Worm (Caenorhabditis elegans) whole organism, L1 larva: ENCODE data around the gene srab-14.

Experiments
- C16A3.4 ChIP-seq: fragments of 150-350 bp; optimal IDR thresholded peaks from 2 replicates; lab custom pipeline; 2014; ENCODE audit warnings: missing biosample characterization, missing genetic modification characterization
- ama-1 ChIP-seq: fragments of 150-350 bp; optimal IDR thresholded peaks from 2 replicates; lab custom pipeline; 2014
- ceh-82 ChIP-seq, 3 experiments: fragments of 150-350 bp in 1 of 3; sonication (generic microtip) in 2 of 3; optimal IDR thresholded peaks; 2 replicates each; lab custom pipeline; 2014 to 2017; ENCODE audit warnings: missing biosample characterization in 3 of 3, missing genetic modification characterization in 3 of 3
- ceh-88 ChIP-seq: fragments of 200-800 bp; sonication (Bioruptor generic); IDR thresholded peaks from 2 replicates; pipeline ENCODE4 v1.3.6; 2022; ENCODE audit warnings: missing genetic modification characterization, missing compliant biosample characterization
- ceh-90 ChIP-seq: sonication (generic microtip); optimal IDR thresholded peaks from 2 replicates; lab custom pipeline; 2016; ENCODE audit warnings: missing genetic modification characterization, missing compliant biosample characterization
- efl-1 ChIP-seq, 4 experiments: fragments of 150-350 bp; optimal IDR thresholded peaks in 3 of 4; peaks in 1 of 4; 1 replicate in 1 of 4; 2 replicates in 3 of 4; lab custom pipeline; 2014; ENCODE audit warnings: missing biosample characterization in 2 of 4, missing genetic modification characterization in 2 of 4, missing genetic modification reagents in 2 of 4
- egl-13 ChIP-seq: sonication (generic microtip); optimal IDR thresholded peaks from 2 replicates; lab custom pipeline; 2016; ENCODE audit warnings: missing genotype, missing genetic modification reagents, missing genetic modification characterization, missing compliant biosample characterization
- egl-27 ChIP-seq, 2 experiments: fragments of 150-350 bp in 1 of 2; sonication (generic microtip); optimal IDR thresholded peaks; 3 replicates each; lab custom pipeline; 2017 to 2018; ENCODE audit warnings: missing biosample characterization in 2 of 2, missing genetic modification characterization in 2 of 2, missing genetic modification reagents in 2 of 2
- elt-2 ChIP-seq: sonication (generic microtip); optimal IDR thresholded peaks from 2 replicates; lab custom pipeline; 2016; ENCODE audit warnings: missing genetic modification characterization, mild to moderate bottlenecking, inconsistent platforms, missing compliant biosample characterization, missing genetic modification reagents
- elt-3 ChIP-seq, 6 experiments: fragments of 150-350 bp in 1 of 6; sonication (generic microtip); optimal IDR thresholded peaks; 2 replicates each; lab custom pipeline; 2017 to 2018; ENCODE audit warnings: missing biosample characterization in 6 of 6, missing genetic modification characterization in 6 of 6, inconsistent platforms in 1 of 6
- fkh-8 ChIP-seq: sonication (generic microtip); optimal IDR thresholded peaks from 2 replicates; lab custom pipeline; 2016; ENCODE audit warnings: mild to moderate bottlenecking, missing genetic modification characterization, missing compliant biosample characterization
- hpl-2 ChIP-seq: fragments of 150-350 bp; optimal IDR thresholded peaks from 2 replicates; lab custom pipeline; 2014; ENCODE audit warnings: missing biosample characterization, missing genetic modification reagents, missing genetic modification characterization
- irx-1 ChIP-seq: sonication (generic microtip); optimal IDR thresholded peaks from 2 replicates; lab custom pipeline; 2016; ENCODE audit warnings: missing genetic modification characterization, missing compliant biosample characterization
- isw-1 ChIP-seq: fragments of 200-800 bp; sonication (Bioruptor generic); IDR thresholded peaks from 2 replicates; pipeline ENCODE4 v1.3.6; 2022; ENCODE audit warnings: missing genetic modification characterization, missing compliant biosample characterization
- jun-1 ChIP-seq: fragments of 150-350 bp; optimal IDR thresholded peaks from 2 replicates; lab custom pipeline; 2014; ENCODE audit warnings: missing biosample characterization, missing genetic modification reagents, missing genetic modification characterization
- lin-14 ChIP-seq: fragments of 200-800 bp; sonication (Bioruptor generic); optimal IDR thresholded peaks from 2 replicates; lab custom pipeline; 2018; ENCODE audit warnings: mild to moderate bottlenecking, missing genetic modification characterization, moderate library complexity, missing compliant biosample characterization
- lin-15B ChIP-seq: fragments of 150-350 bp; sonication (generic microtip); optimal IDR thresholded peaks from 3 replicates; lab custom pipeline; 2014; ENCODE audit warnings: missing biosample characterization, missing genetic modification characterization
- lin-35 ChIP-seq, 2 experiments: fragments of 150-350 bp; optimal IDR thresholded peaks; 2 replicates each; lab custom pipeline; 2014; ENCODE audit warnings: missing biosample characterization in 2 of 2, missing genetic modification characterization in 2 of 2, missing genetic modification reagents in 2 of 2
- lir-3 ChIP-seq: sonication (generic microtip); optimal IDR thresholded peaks from 2 replicates; lab custom pipeline; 2016; ENCODE audit warnings: mild to moderate bottlenecking, missing genetic modification characterization, moderate library complexity, missing compliant biosample characterization; ENCODE audit not compliant: poor library complexity
- mab-9 ChIP-seq: fragments of 200-800 bp; sonication (Bioruptor generic); IDR thresholded peaks from 2 replicates; pipeline ENCODE4 v1.3.6; 2022; ENCODE audit warnings: missing genetic modification reagents, missing genetic modification characterization, missing compliant biosample characterization
- mep-1 ChIP-seq: fragments of 150-350 bp; optimal IDR thresholded peaks from 2 replicates; lab custom pipeline; 2014; ENCODE audit warnings: missing biosample characterization, missing genetic modification characterization
- nhr-20 ChIP-seq: sonication (generic microtip); optimal IDR thresholded peaks from 2 replicates; lab custom pipeline; 2016; ENCODE audit warnings: mild to moderate bottlenecking, missing genetic modification characterization, missing compliant biosample characterization
- nhr-237 ChIP-seq: fragments of 150-350 bp; optimal IDR thresholded peaks from 2 replicates; lab custom pipeline; 2014; ENCODE audit warnings: missing biosample characterization, missing genetic modification characterization
- nhr-71 ChIP-seq: sonication (generic microtip); optimal IDR thresholded peaks from 2 replicates; lab custom pipeline; 2016; ENCODE audit warnings: mild to moderate bottlenecking, missing genetic modification characterization, moderate library complexity, missing compliant biosample characterization
- nhr-76 ChIP-seq: sonication (generic microtip); optimal IDR thresholded peaks from 2 replicates; lab custom pipeline; 2017; ENCODE audit warnings: missing biosample characterization, missing genetic modification characterization
- nhr-84 ChIP-seq: sonication (generic microtip); optimal IDR thresholded peaks from 2 replicates; lab custom pipeline; 2017; ENCODE audit warnings: missing biosample characterization, missing genetic modification characterization
- nhr-85 ChIP-seq: sonication (generic microtip); peaks from one replicate; lab custom pipeline; 2016; ENCODE audit warnings: missing genetic modification characterization, inconsistent platforms, missing compliant biosample characterization
- nhr-90 ChIP-seq: sonication (generic microtip); optimal IDR thresholded peaks from 2 replicates; lab custom pipeline; 2016; ENCODE audit warnings: mild to moderate bottlenecking, missing genetic modification characterization, missing compliant biosample characterization; ENCODE audit not compliant: poor library complexity
- pag-3 ChIP-seq: sonication (generic microtip); optimal IDR thresholded peaks from 2 replicates; lab custom pipeline; 2017; ENCODE audit warnings: missing genetic modification characterization, mild to moderate bottlenecking, missing compliant biosample characterization, antibody characterized with exemption, borderline replicate concordance; ENCODE audit not compliant: insufficient read depth
- pax-3 ChIP-seq: fragments of 200-800 bp; sonication (Bioruptor generic); optimal IDR thresholded peaks from 2 replicates; lab custom pipeline; 2018; ENCODE audit warnings: mild to moderate bottlenecking, missing genetic modification characterization, moderate library complexity, missing compliant biosample characterization
- snpc-4 ChIP-seq: fragments of 150-350 bp; optimal IDR thresholded peaks from 2 replicates; lab custom pipeline; 2014; ENCODE audit warnings: missing biosample characterization, missing genetic modification characterization
- snu-23 ChIP-seq: sonication (generic microtip); optimal IDR thresholded peaks from 2 replicates; lab custom pipeline; 2016; ENCODE audit warnings: missing genetic modification characterization, missing compliant biosample characterization
- sox-4 ChIP-seq: sonication (generic microtip); optimal IDR thresholded peaks from 2 replicates; lab custom pipeline; 2016; ENCODE audit warnings: missing genetic modification characterization, missing compliant biosample characterization
- sptf-1 ChIP-seq: fragments of 150-350 bp; optimal IDR thresholded peaks from 2 replicates; lab custom pipeline; 2014; ENCODE audit warnings: missing biosample characterization, missing genetic modification characterization
- unc-30 ChIP-seq: sonication (generic microtip); optimal IDR thresholded peaks from 2 replicates; lab custom pipeline; 2017; ENCODE audit warnings: missing biosample characterization, missing genetic modification characterization
- unc-62 ChIP-seq: fragments of 150-350 bp; optimal IDR thresholded peaks from 2 replicates; lab custom pipeline; 2014; ENCODE audit warnings: missing biosample characterization, missing genetic modification reagents, missing genetic modification characterization
- unc-86 ChIP-seq: sonication (generic microtip); optimal IDR thresholded peaks from 2 replicates; lab custom pipeline; 2016; ENCODE audit warnings: missing genetic modification characterization, missing compliant biosample characterization
- vab-15 ChIP-seq: sonication (generic microtip); optimal IDR thresholded peaks from 2 replicates; lab custom pipeline; 2017; ENCODE audit warnings: missing genotype, mild to moderate bottlenecking, missing genetic modification characterization, missing compliant biosample characterization
- xbp-1 ChIP-seq: sonication (generic microtip); optimal IDR thresholded peaks from 2 replicates; lab custom pipeline; 2016; ENCODE audit warnings: missing genetic modification characterization, missing compliant biosample characterization
- zip-4 ChIP-seq: fragments of 200-800 bp; sonication (Bioruptor generic); optimal IDR thresholded peaks from 2 replicates; lab custom pipeline; 2018; ENCODE audit warnings: mild to moderate bottlenecking, missing genetic modification characterization, moderate library complexity, missing compliant biosample characterization

Gene srab-14

ce11 chrII:7525458-7525857 lies 26.2 kb upstream of the srab-14 start, which contains the start of the genes ZK1290.7 and rnh-1.1:
Gene ZK1290.7, minus strand, starts transcription at chrII:7525558.
Gene rnh-1.1, plus strand, starts transcription at chrII:7525738.
- no peak for TF ChIP-seq zip-4
- no peak for TF ChIP-seq jun-1 (tag; lab: Kevin White, UChicago)
- no peak for TF ChIP-seq lin-14
- no peak for TF ChIP-seq egl-27 (tag; optimal IDR thresholded peaks at IDR 0.05; lab: Kevin White, UChicago)
- no peak for TF ChIP-seq nhr-76 (tag; lab: Kevin White, UChicago)
- no peak for TF ChIP-seq elt-2
- no peak for TF ChIP-seq efl-1 (optimal IDR thresholded peaks at IDR 0.05; lab: Kevin White, UChicago)
- TF ChIP-seq efl-1 (GFP tag; optimal IDR thresholded peaks at IDR 0.05 in 1 of 2; lab: Kevin White, UChicago) = no peak
- TF ChIP-seq snu-23 (GFP tag; lab: Kevin White, UChicago) = no peak
- no peak for TF ChIP-seq ceh-82 (tag; optimal IDR thresholded peaks at IDR 0.05; lab: Kevin White, UChicago)
- no peak for TF ChIP-seq isw-1 (GFP tag; lab: Robert Waterston, UW)
- TF ChIP-seq nhr-90 = no peak
- TF ChIP-seq sox-4 (tag; lab: Kevin White, UChicago) = no peak
- no peak for TF ChIP-seq irx-1 (tag; lab: Kevin White, UChicago)
- no peak for TF ChIP-seq unc-30 (tag; lab: Kevin White, UChicago)

- TF ChIP-seq nhr-85 (no peak), nhr-20 (tag; lab: Kevin White, UChicago) (no peak), ama-1 (lab: Kevin White, UChicago) (no peak), pag-3 (tag; lab: Kevin White, UChicago) (no peak), lin-15B (no peak), nhr-84 (tag; lab: Kevin White, UChicago) (no peak), isw-1 (GFP tag; lab: Robert Waterston, UW) (no peak), egl-13 (no peak), jun-1 (tag; lab: Kevin White, UChicago) (no peak), unc-62 (GFP tag; lab: Kevin White, UChicago) (no peak)
- TF ChIP-seq, all 84 proteins: peak for 0
Measured at ce11 chrII:7523281-7523680, 24.0 kb upstream of the srab-14 start, which contains the start of gene ZK1290.15. Gene ZK1290.15, plus strand, starts transcription at chrII:7523581.

- TF ChIP-seq efl-1 (optimal IDR thresholded peaks at IDR 0.05; lab: Kevin White, UChicago) (no peak), efl-1 (GFP tag; optimal IDR thresholded peaks at IDR 0.05 in 1 of 2; lab: Kevin White, UChicago) (peak in 1 of 2 experiments; percentile 62), ceh-88 (GFP tag; lab: Robert Waterston, UW) (no peak)
Measured at ce11 chrII:7521420-7521819, 22.1 kb upstream of the srab-14 start.

- no peak for TF ChIP-seq lin-14
- TF ChIP-seq snu-23 (GFP tag; lab: Kevin White, UChicago) = no peak
- no peak for TF ChIP-seq ceh-82 (tag; optimal IDR thresholded peaks at IDR 0.05; lab: Kevin White, UChicago)
- TF ChIP-seq mab-9 (GFP tag; lab: Robert Waterston, UW) = no peak
- no peak for TF ChIP-seq lin-35 (GFP tag; optimal IDR thresholded peaks at IDR 0.05; lab: Kevin White, UChicago)
- no peak for TF ChIP-seq snpc-4 (tag; lab: Kevin White, UChicago)
- no peak for TF ChIP-seq irx-1 (tag; lab: Kevin White, UChicago)
Measured at ce11 chrII:7519221-7519620, 19.9 kb upstream of the srab-14 start, which contains the start of gene glb-9. Gene glb-9, minus strand, starts transcription at chrII:7519321.

ce11 chrII:7505005-7505404 lies 5.7 kb upstream of the srab-14 start, which contains the start of gene C28F5.1:
Gene C28F5.1, plus strand, starts transcription at chrII:7505305.
- TF ChIP-seq snpc-4 (tag; lab: Kevin White, UChicago) (no peak), elt-3 (tag; optimal IDR thresholded peaks at IDR 0.05; lab: Kevin White, UChicago) (no peak), xbp-1 (tag; lab: Kevin White, UChicago) (no peak), hpl-2 (GFP tag; lab: Kevin White, UChicago) (no peak), elt-2 (no peak), nhr-85 (no peak), vab-15 (tag; lab: Kevin White, UChicago) (no peak), C16A3.4 (no peak), pag-3 (tag; lab: Kevin White, UChicago) (no peak), lir-3 (tag; lab: Kevin White, UChicago) (no peak), mep-1 (no peak), nhr-71 (tag; lab: Kevin White, UChicago) (no peak), nhr-237 (tag; lab: Kevin White, UChicago) (no peak), pax-3 (tag; lab: Kevin White, UChicago) (no peak), unc-86 (tag; lab: Kevin White, UChicago) (no peak), ceh-90 (tag; lab: Kevin White, UChicago) (no peak), nhr-84 (tag; lab: Kevin White, UChicago) (no peak), sptf-1 (tag; lab: Kevin White, UChicago) (no peak), fkh-8 (no peak), mab-9 (GFP tag; lab: Robert Waterston, UW) (no peak)
